Fruit fly (Drosophila melanogaster) whole organism, embryonic: ENCODE data around the gene asun.

Experiments used
- Blimp-1 ChIP-seq: fragments of 200-800 bp; sonication (Bioruptor generic); optimal IDR thresholded peaks from 3 replicates; lab custom pipeline; 2018; ENCODE audit warnings: missing biosample characterization, missing genetic modification characterization, mild to moderate bottlenecking, moderate library complexity, missing genetic modification reagents
- CG10366 ChIP-seq: fragments of 200-800 bp; sonication (Bioruptor generic); IDR thresholded peaks from 2 replicates; pipeline ENCODE4 v1.3.6; 2022; ENCODE audit warnings: missing biosample characterization, missing genetic modification characterization
- CG10543 ChIP-seq: fragments of 200-800 bp; sonication (Bioruptor generic); optimal IDR thresholded peaks from 3 replicates; lab custom pipeline; 2017; ENCODE audit warnings: missing biosample characterization, mild to moderate bottlenecking, missing genetic modification characterization, moderate library complexity
- CG11093 ChIP-seq: fragments of 200-800 bp; sonication (Bioruptor generic); IDR thresholded peaks from 3 replicates; pipeline ENCODE4 v1.3.6; 2022; ENCODE audit warnings: missing biosample characterization, missing genetic modification characterization
- CG14441 ChIP-seq: fragments of 200-800 bp; sonication (Bioruptor generic); IDR thresholded peaks from 2 replicates; pipeline ENCODE4 v1.3.6; 2022; ENCODE audit warnings: missing biosample characterization, missing genetic modification characterization
- CG15696 ChIP-seq: fragments of 200-800 bp; sonication (Bioruptor generic); optimal IDR thresholded peaks from 2 replicates; lab custom pipeline; 2019; ENCODE audit warnings: missing biosample characterization, mild to moderate bottlenecking, missing genetic modification characterization, moderate library complexity
- CG16815 ChIP-seq: fragments of 200-800 bp; sonication (Bioruptor generic); optimal IDR thresholded peaks from 3 replicates; lab custom pipeline; 2017; ENCODE audit warnings: missing biosample characterization, mild to moderate bottlenecking, missing genetic modification characterization
- CG17385 ChIP-seq: fragments of 200-800 bp; sonication (Bioruptor generic); optimal IDR thresholded peaks from 3 replicates; lab custom pipeline; 2018; ENCODE audit warnings: missing biosample characterization, mild to moderate bottlenecking, missing genetic modification characterization
- CG18011 ChIP-seq: fragments of 200-800 bp; sonication (Bioruptor generic); optimal IDR thresholded peaks from 2 replicates; lab custom pipeline; 2017; ENCODE audit warnings: missing biosample characterization, missing genetic modification characterization, mild to moderate bottlenecking, moderate library complexity, missing genotype
- CG2199 ChIP-seq: fragments of 200-800 bp; sonication (Bioruptor generic); IDR thresholded peaks from 3 replicates; pipeline ENCODE4 v1.3.6; 2022; ENCODE audit warnings: missing biosample characterization, missing genetic modification characterization
- CG2202 ChIP-seq: fragments of 200-800 bp; sonication (Bioruptor generic); optimal IDR thresholded peaks from 2 replicates; lab custom pipeline; 2018; ENCODE audit warnings: missing biosample characterization, mild to moderate bottlenecking, missing genetic modification characterization
- CG3847 ChIP-seq: fragments of 200-800 bp; sonication (Bioruptor generic); IDR thresholded peaks from 2 replicates; pipeline ENCODE4 v1.3.6; 2022; ENCODE audit warnings: missing biosample characterization, missing genetic modification characterization
- CG6654 ChIP-seq: fragments of 200-800 bp; sonication (Bioruptor generic); optimal IDR thresholded peaks from 2 replicates; lab custom pipeline; 2017; ENCODE audit warnings: missing biosample characterization, mild to moderate bottlenecking, missing genetic modification characterization
- CG7357 ChIP-seq: fragments of 200-800 bp; sonication (Bioruptor generic); IDR thresholded peaks from 3 replicates; pipeline ENCODE4 v1.3.6; 2022; ENCODE audit warnings: missing biosample characterization, missing genetic modification characterization
- CG8089 ChIP-seq: fragments of 200-800 bp; sonication (Bioruptor generic); optimal IDR thresholded peaks from 3 replicates; lab custom pipeline; 2016; ENCODE audit warnings: missing biosample characterization, missing genetic modification characterization
- Dbx ChIP-seq: fragments of 200-800 bp; sonication (Bioruptor generic); IDR thresholded peaks from 3 replicates; pipeline ENCODE4 v1.3.6; 2022; ENCODE audit warnings: missing biosample characterization, missing genetic modification characterization
- Dfd ChIP-seq, 2 experiments: fragments of >200 bp; optimal IDR thresholded peaks; 2 replicates each; lab custom pipeline; 2017; ENCODE audit warnings: missing biosample characterization in 2 of 2, missing genetic modification characterization in 2 of 2
- E2f2 ChIP-seq: fragments of 200-800 bp; sonication (Bioruptor generic); IDR thresholded peaks from 2 replicates; pipeline ENCODE4 v1.3.6; 2022; ENCODE audit warnings: missing biosample characterization, missing genetic modification characterization
- Ets65A ChIP-seq: fragments of 200-800 bp; sonication (Bioruptor generic); peaks from one replicate; lab custom pipeline; 2016; ENCODE audit warnings: missing biosample characterization, missing genetic modification characterization
- Fer1 ChIP-seq: fragments of 200-800 bp; sonication (Bioruptor generic); optimal IDR thresholded peaks from 2 replicates; lab custom pipeline; 2017; ENCODE audit warnings: missing biosample characterization, mild to moderate bottlenecking, missing genetic modification characterization
- Fer2 ChIP-seq: fragments of 200-800 bp; sonication (Bioruptor generic); optimal IDR thresholded peaks from 2 replicates; lab custom pipeline; 2018; ENCODE audit warnings: missing biosample characterization, mild to moderate bottlenecking, missing genetic modification characterization, moderate library complexity
- Mes4 ChIP-seq: fragments of 200-800 bp; sonication (Bioruptor generic); optimal IDR thresholded peaks from 2 replicates; lab custom pipeline; 2016; ENCODE audit warnings: missing biosample characterization, missing genetic modification characterization
- Mrtf ChIP-seq: fragments of 200-800 bp; sonication (Bioruptor generic); IDR thresholded peaks from 3 replicates; pipeline ENCODE4 v1.3.6; 2022; ENCODE audit warnings: missing biosample characterization, missing genetic modification characterization
- Oaz ChIP-seq: fragments of 200-800 bp; sonication (Bioruptor generic); IDR thresholded peaks from 2 replicates; pipeline ENCODE4 v1.3.6; 2022; ENCODE audit warnings: missing biosample characterization, missing genetic modification characterization
- Side ChIP-seq: fragments of 200-800 bp; sonication (Bioruptor generic); optimal IDR thresholded peaks from 2 replicates; lab custom pipeline; 2016; ENCODE audit warnings: missing biosample characterization, missing genetic modification characterization
- ap ChIP-seq: fragments of 200-800 bp; sonication (Bioruptor generic); IDR thresholded peaks from 2 replicates; pipeline ENCODE4 v1.3.6; 2022; ENCODE audit warnings: missing biosample characterization, missing genetic modification characterization
- az2 ChIP-seq: fragments of 200-800 bp; sonication (Bioruptor generic); optimal IDR thresholded peaks from 3 replicates; lab custom pipeline; 2016; ENCODE audit warnings: missing biosample characterization, missing genetic modification characterization
- chm ChIP-seq: fragments of 200-800 bp; sonication (Bioruptor generic); IDR thresholded peaks from 2 replicates; pipeline ENCODE4 v1.3.6; 2022; ENCODE audit warnings: missing biosample characterization, missing genetic modification characterization
- crp ChIP-seq, 2 experiments: fragments of 200-800 bp; sonication (Bioruptor generic); optimal IDR thresholded peaks; 2 replicates in 1 of 2; 3 replicates in 1 of 2; lab custom pipeline; 2017; ENCODE audit warnings: missing biosample characterization in 2 of 2, missing genetic modification characterization in 2 of 2, mild to moderate bottlenecking in 1 of 2, moderate library complexity in 1 of 2
- dati ChIP-seq: fragments of 200-800 bp; sonication (Bioruptor generic); IDR thresholded peaks from 2 replicates; pipeline ENCODE4 v1.3.6; 2022; ENCODE audit warnings: missing biosample characterization, missing genetic modification characterization
- disco-r ChIP-seq: fragments of 200-800 bp; sonication (Bioruptor generic); optimal IDR thresholded peaks from 2 replicates; lab custom pipeline; 2016; ENCODE audit warnings: missing biosample characterization, missing genetic modification characterization
- dmrt11E ChIP-seq: fragments of 200-800 bp; sonication (Bioruptor generic); optimal IDR thresholded peaks from 3 replicates; lab custom pipeline; 2018; ENCODE audit warnings: missing biosample characterization, mild to moderate bottlenecking, missing genetic modification characterization, moderate library complexity
- emc ChIP-seq: fragments of 200-800 bp; sonication (Bioruptor generic); optimal IDR thresholded peaks from 2 replicates; lab custom pipeline; 2016; ENCODE audit warnings: missing biosample characterization, missing genetic modification characterization
- fd64A ChIP-seq: fragments of 200-800 bp; sonication (Bioruptor generic); optimal IDR thresholded peaks from 3 replicates; lab custom pipeline; 2018; ENCODE audit warnings: missing biosample characterization, mild to moderate bottlenecking, missing genetic modification characterization
- gce ChIP-seq: fragments of 200-800 bp; sonication (Bioruptor generic); IDR thresholded peaks from 3 replicates; pipeline ENCODE4 v1.3.6; 2022; ENCODE audit warnings: missing biosample characterization, missing genetic modification characterization
- gfzf ChIP-seq: fragments of 200-800 bp; sonication (Bioruptor generic); optimal IDR thresholded peaks from 2 replicates; lab custom pipeline; 2016; ENCODE audit warnings: missing biosample characterization, mild to moderate bottlenecking, missing genetic modification characterization, moderate library complexity
- hth ChIP-seq: fragments of >200 bp; optimal IDR thresholded peaks from 2 replicates; lab custom pipeline; 2017; ENCODE audit warnings: inconsistent platforms
- inv ChIP-seq: fragments of 200-800 bp; sonication (Bioruptor generic); IDR thresholded peaks from 2 replicates; pipeline ENCODE4 v1.3.6; 2022; ENCODE audit warnings: missing biosample characterization, missing genetic modification characterization; ENCODE audit not compliant: partially characterized antibody
- kay ChIP-seq: fragments of 200-800 bp; sonication (Bioruptor generic); optimal IDR thresholded peaks from 2 replicates; lab custom pipeline; 2016; ENCODE audit warnings: missing biosample characterization, missing genetic modification characterization
- kni ChIP-seq: fragments of 200-800 bp; sonication (Bioruptor generic); optimal IDR thresholded peaks from 3 replicates; lab custom pipeline; 2017; ENCODE audit warnings: mild to moderate bottlenecking, missing biosample characterization, missing genetic modification reagents, missing genetic modification characterization
- lov ChIP-seq, 2 experiments: fragments of 200-800 bp in 1 of 2; fragments of >200 bp in 1 of 2; sonication (Bioruptor generic) in 1 of 2; IDR thresholded peaks in 1 of 2; optimal IDR thresholded peaks in 1 of 2; 2 replicates in 1 of 2; 3 replicates in 1 of 2; pipeline versions ENCODE4 v1.3.6 to Lab custom; 2017 to 2022; ENCODE audit warnings: missing biosample characterization in 1 of 2, missing genetic modification characterization in 1 of 2
- nerfin-1 ChIP-seq: fragments of 200-800 bp; sonication (Bioruptor generic); optimal IDR thresholded peaks from 3 replicates; lab custom pipeline; 2019; ENCODE audit warnings: missing biosample characterization, mild to moderate bottlenecking, missing genetic modification characterization, moderate library complexity
- pho ChIP-seq: fragments of 200-800 bp; sonication (Bioruptor generic); optimal IDR thresholded peaks from 2 replicates; lab custom pipeline; 2016; ENCODE audit warnings: missing biosample characterization, missing genetic modification characterization
- pnt ChIP-seq: fragments of 200-800 bp; sonication (Bioruptor generic); optimal IDR thresholded peaks from 3 replicates; lab custom pipeline; 2016; ENCODE audit warnings: missing biosample characterization, missing genetic modification characterization
- pros ChIP-seq: fragments of 200-800 bp; sonication (Bioruptor generic); optimal IDR thresholded peaks from 3 replicates; lab custom pipeline; 2019; ENCODE audit warnings: missing biosample characterization, mild to moderate bottlenecking, missing genetic modification characterization, moderate library complexity
- rib ChIP-seq: fragments of 200-800 bp; sonication (Bioruptor generic); IDR thresholded peaks from 2 replicates; pipeline ENCODE4 v1.3.6; 2022; ENCODE audit warnings: missing biosample characterization, missing genetic modification characterization
- schlank ChIP-seq: fragments of 200-800 bp; sonication (Bioruptor generic); optimal IDR thresholded peaks from 2 replicates; lab custom pipeline; 2018; ENCODE audit warnings: missing biosample characterization, mild to moderate bottlenecking, missing genetic modification characterization
- so ChIP-seq: fragments of 200-800 bp; sonication (Bioruptor generic); IDR thresholded peaks from 3 replicates; pipeline ENCODE4 v1.3.6; 2022; ENCODE audit warnings: missing biosample characterization, missing genetic modification characterization
- sob ChIP-seq: fragments of 200-800 bp; sonication (Bioruptor generic); IDR thresholded peaks from 2 replicates; pipeline ENCODE4 v1.3.6; 2022; ENCODE audit warnings: missing biosample characterization, missing genetic modification characterization
- sug ChIP-seq: fragments of 200-800 bp; optimal IDR thresholded peaks from 2 replicates; lab custom pipeline; 2019; ENCODE audit warnings: missing biosample characterization, mild to moderate bottlenecking, missing genetic modification characterization, moderate library complexity
- tna ChIP-seq: fragments of 200-800 bp; sonication (Bioruptor generic); IDR thresholded peaks from 2 replicates; pipeline ENCODE4 v1.3.6; 2022; ENCODE audit warnings: missing biosample characterization, missing genetic modification characterization; ENCODE audit not compliant: partially characterized antibody
- tup ChIP-seq: fragments of 200-800 bp; sonication (Bioruptor generic); optimal IDR thresholded peaks from 2 replicates; lab custom pipeline; 2016; ENCODE audit warnings: missing biosample characterization, mild to moderate bottlenecking, missing genetic modification characterization, moderate library complexity

The asun gene

dm6 chr3R:16251270-16251925, 12.7 kb upstream of the asun start (continued):
- no peak for TF ChIP-seq CG16815 (GFP tag; lab: Kevin White, UChicago)
- no peak for TF ChIP-seq gce (GFP tag; lab: Robert Waterston, UW)
- no peak for TF ChIP-seq Fer2 (tag; lab: Kevin White, UChicago)
- no peak for TF ChIP-seq gfzf (GFP tag; lab: Kevin White, UChicago)
- no peak for TF ChIP-seq CG3847 (GFP tag; lab: Robert Waterston, UW)
- TF ChIP-seq az2: no peak
- no peak for TF ChIP-seq emc
- TF ChIP-seq kni (GFP tag; lab: Kevin White, UChicago): peak; percentile 50
- TF ChIP-seq rib (GFP tag; lab: Robert Waterston, UW): no peak
- TF ChIP-seq Mrtf (GFP tag; lab: Robert Waterston, UW): no peak
- no peak for TF ChIP-seq pho (GFP tag; lab: Kevin White, UChicago)
- no peak for TF ChIP-seq dmrt11E (tag; lab: Kevin White, UChicago)
- TF ChIP-seq crp (GFP tag; optimal IDR thresholded peaks at IDR 0.05; lab: Kevin White, UChicago): no peak
- no peak for TF ChIP-seq Blimp-1 (GFP tag; lab: Kevin White, UChicago)
- no peak for TF ChIP-seq CG15696 (tag; lab: Kevin White, UChicago)
- TF ChIP-seq hth: peak; percentile 89
- no peak for TF ChIP-seq CG14441 (GFP tag; lab: Robert Waterston, UW)
- TF ChIP-seq CG10366: no peak
- TF ChIP-seq CG18011 (GFP tag; lab: Kevin White, UChicago): no peak
- no peak for TF ChIP-seq tna
- peak; percentile 99 for TF ChIP-seq pros (GFP tag; lab: Kevin White, UChicago)
- peak; percentile 51 for TF ChIP-seq Ets65A (GFP tag; lab: Kevin White, UChicago)
- TF ChIP-seq nerfin-1 (tag; lab: Kevin White, UChicago): peak; percentile 8
- TF ChIP-seq Side: no peak
- TF ChIP-seq sob: no peak

- TF ChIP-seq dati (GFP tag; lab: Robert Waterston, UW) (no peak), ap (GFP tag; lab: Robert Waterston, UW) (no peak), lov (optimal IDR thresholded peaks at IDR 0.05; lab: Kevin White, UChicago) (no peak), lov (GFP tag; IDR thresholded peaks at IDR 0.05; lab: Robert Waterston, UW) (no peak), CG11093 (GFP tag; lab: Robert Waterston, UW) (no peak), Mes4 (GFP tag; lab: Kevin White, UChicago) (no peak), CG2202 (no peak), Dbx (no peak), CG7357 (GFP tag; lab: Robert Waterston, UW) (no peak), CG8089 (no peak), CG6654 (GFP tag; lab: Kevin White, UChicago) (no peak), schlank (tag; lab: Kevin White, UChicago) (no peak), chm (GFP tag; lab: Robert Waterston, UW) (no peak), CG17385 (GFP tag; lab: Kevin White, UChicago) (no peak), Fer1 (GFP tag; lab: Kevin White, UChicago) (peak; percentile 4), pnt (no peak), E2f2 (GFP tag; lab: Robert Waterston, UW) (no peak), so (no peak), tup (no peak), Blimp-1 (GFP tag; lab: Kevin White, UChicago) (no peak), Oaz (GFP tag; lab: Robert Waterston, UW) (no peak), CG10543 (GFP tag; lab: Kevin White, UChicago) (peak; percentile 68), kay (GFP tag; lab: Kevin White, UChicago) (no peak), CG2199 (GFP tag; lab: Robert Waterston, UW) (no peak), sug (peak; percentile 3), disco-r (GFP tag; lab: Kevin White, UChicago) (no peak), fd64A (GFP tag; lab: Kevin White, UChicago) (no peak), Dfd (GFP tag; optimal IDR thresholded peaks at IDR 0.05; lab: Kevin White, UChicago) (no peak), inv (GFP tag; lab: Robert Waterston, UW) (no peak)
Measured at dm6 chr3R:16251926-16252287, 12.2 kb upstream of the asun start.
